Fruit fly (Drosophila melanogaster) whole organism, wandering third instar larva: Measurements from ENCODE around the gene Hr38.

ENCODE experiments used
- Abd-B ChIP-seq: fragments of >200 bp; optimal IDR thresholded peaks from 2 replicates; lab custom pipeline; 2017; ENCODE audit warnings: missing biosample characterization, missing genetic modification characterization
- CG32264 ChIP-seq: fragments of 200-800 bp; sonication (Bioruptor generic); optimal IDR thresholded peaks from 2 replicates; lab custom pipeline; 2016; ENCODE audit warnings: missing biosample characterization, missing genetic modification characterization
- CG9705 ChIP-seq: fragments of 200-800 bp; sonication (Bioruptor generic); optimal IDR thresholded peaks from 2 replicates; lab custom pipeline; 2018; ENCODE audit warnings: missing biosample characterization, mild to moderate bottlenecking, missing genetic modification characterization
- CrebA ChIP-seq: fragments of 200-800 bp; sonication (Bioruptor generic); optimal IDR thresholded peaks from 2 replicates; lab custom pipeline; 2016; ENCODE audit warnings: missing biosample characterization, mild to moderate bottlenecking, missing genetic modification characterization, borderline replicate concordance
- Dfd ChIP-seq: fragments of >200 bp; optimal IDR thresholded peaks from 2 replicates; lab custom pipeline; 2017; ENCODE audit warnings: missing biosample characterization, missing genetic modification characterization
- Dif ChIP-seq: fragments of 200-275, 200-300 bp; sonication (Bioruptor generic); optimal IDR thresholded peaks from 2 replicates; lab custom pipeline; 2018; ENCODE audit warnings: missing biosample characterization, missing genetic modification characterization; ENCODE audit not compliant: partially characterized antibody
- GATAd ChIP-seq: sonication (Bioruptor generic); optimal IDR thresholded peaks from 2 replicates; lab custom pipeline; 2016; ENCODE audit warnings: missing biosample characterization, missing genetic modification characterization
- HLH106 ChIP-seq: fragments of 200-800 bp; optimal IDR thresholded peaks from 3 replicates; lab custom pipeline; 2019; ENCODE audit warnings: missing biosample characterization, mild to moderate bottlenecking, missing genetic modification characterization, moderate library complexity
- Hnf4 ChIP-seq: fragments of 200-800 bp; sonication (Bioruptor generic); optimal IDR thresholded peaks from 2 replicates; lab custom pipeline; 2016; ENCODE audit warnings: missing biosample characterization, mild to moderate bottlenecking, missing genetic modification characterization
- Hr78 ChIP-seq: fragments of >200 bp; optimal IDR thresholded peaks from 2 replicates; lab custom pipeline; 2017; ENCODE audit warnings: missing biosample characterization, missing genetic modification characterization
- Hr83 ChIP-seq: fragments of 200-300 bp; sonication (Bioruptor generic); optimal IDR thresholded peaks from 2 replicates; lab custom pipeline; 2016; ENCODE audit warnings: missing biosample characterization, mild to moderate bottlenecking, missing genetic modification characterization, moderate library complexity; ENCODE audit not compliant: poor library complexity, severe bottlenecking
- Jra ChIP-seq: sonication (Bioruptor generic); optimal IDR thresholded peaks from 2 replicates; lab custom pipeline; 2016; ENCODE audit warnings: missing biosample characterization, missing genetic modification characterization
- Mio ChIP-seq: sonication (Bioruptor generic); optimal IDR thresholded peaks from 2 replicates; lab custom pipeline; 2016; ENCODE audit warnings: missing biosample characterization, missing genetic modification characterization
- Myc ChIP-seq: fragments of >200 bp; optimal IDR thresholded peaks from 2 replicates; lab custom pipeline; 2017
- N ChIP-seq: fragments of >200 bp; optimal IDR thresholded peaks from 2 replicates; lab custom pipeline; 2018; ENCODE audit warnings: missing biosample characterization, missing external identifiers, missing genetic modification characterization
- OdsH ChIP-seq: fragments of 200-800 bp; sonication (Bioruptor generic); optimal IDR thresholded peaks from 2 replicates; lab custom pipeline; 2016; ENCODE audit warnings: missing biosample characterization, mild to moderate bottlenecking, missing genetic modification characterization
- Rel ChIP-seq, 2 experiments: fragments of 200-800 bp; sonication (Bioruptor generic) in 1 of 2; optimal IDR thresholded peaks; 2 replicates in 1 of 2; 3 replicates in 1 of 2; lab custom pipeline; 2016 to 2019; ENCODE audit warnings: mild to moderate bottlenecking in 2 of 2, missing biosample characterization in 2 of 2, missing genetic modification characterization in 2 of 2, moderate library complexity in 1 of 2
- Sp1 ChIP-seq: fragments of 200-800 bp; sonication (Bioruptor generic); optimal IDR thresholded peaks from 3 replicates; lab custom pipeline; 2019; ENCODE audit warnings: missing biosample characterization, mild to moderate bottlenecking, missing genetic modification characterization, moderate library complexity
- Vsx2 ChIP-seq: fragments of 200-300, 225-300 bp; sonication (Bioruptor generic); optimal IDR thresholded peaks from 2 replicates; lab custom pipeline; 2018; ENCODE audit warnings: missing biosample characterization, missing genetic modification characterization; ENCODE audit not compliant: partially characterized antibody
- br ChIP-seq: fragments of 200-800 bp; sonication (Bioruptor generic); optimal IDR thresholded peaks from 2 replicates; lab custom pipeline; 2016; ENCODE audit warnings: missing biosample characterization, missing genetic modification characterization
- brk ChIP-seq: fragments of 200-800 bp; sonication (Bioruptor generic); optimal IDR thresholded peaks from 2 replicates; lab custom pipeline; 2016; ENCODE audit warnings: missing biosample characterization, mild to moderate bottlenecking, missing genetic modification characterization
- dl ChIP-seq, 2 experiments: fragments of 175-275, 200-275 bp in 1 of 2; fragments of 200-275 bp in 1 of 2; sonication (Bioruptor generic); optimal IDR thresholded peaks; lab custom pipeline; 2018; ENCODE audit warnings: mild to moderate bottlenecking in 2 of 2, missing biosample characterization in 2 of 2, missing genetic modification characterization in 2 of 2, moderate library complexity in 2 of 2; ENCODE audit not compliant: partially characterized antibody in 2 of 2, insufficient read depth in 1 of 2
- dmrt93B ChIP-seq: fragments of 200-800 bp; sonication (Bioruptor generic); optimal IDR thresholded peaks from 2 replicates; lab custom pipeline; 2018; ENCODE audit warnings: missing biosample characterization, mild to moderate bottlenecking, missing genetic modification characterization
- dsf ChIP-seq: sonication (Bioruptor generic); optimal IDR thresholded peaks from 2 replicates; lab custom pipeline; 2016; ENCODE audit warnings: missing biosample characterization, missing genetic modification characterization, borderline replicate concordance
- ey ChIP-seq: fragments of 200-800 bp; sonication (Bioruptor generic); optimal IDR thresholded peaks from 2 replicates; lab custom pipeline; 2016; ENCODE audit warnings: missing biosample characterization, missing genetic modification characterization
- foxo ChIP-seq, 2 experiments: fragments of 200-800 bp; sonication (Bioruptor generic); optimal IDR thresholded peaks; 2 replicates in 1 of 2; 3 replicates in 1 of 2; lab custom pipeline; 2016 to 2017; ENCODE audit warnings: missing biosample characterization in 2 of 2, missing genetic modification characterization in 2 of 2
- fru ChIP-seq: fragments of 200-800 bp; sonication (Bioruptor generic); optimal IDR thresholded peaks from 3 replicates; lab custom pipeline; 2016; ENCODE audit warnings: missing biosample characterization, mild to moderate bottlenecking, missing genetic modification characterization
- h ChIP-seq: fragments of 200-800 bp; sonication (Bioruptor generic); optimal IDR thresholded peaks from 3 replicates; lab custom pipeline; 2016; ENCODE audit warnings: missing biosample characterization, mild to moderate bottlenecking, missing genetic modification characterization
- jim ChIP-seq: fragments of 175-275, 200-325 bp; sonication (Bioruptor generic); optimal IDR thresholded peaks from 2 replicates; lab custom pipeline; 2016; ENCODE audit warnings: missing biosample characterization, mild to moderate bottlenecking, missing genetic modification characterization
- lola ChIP-seq: fragments of >200 bp; optimal IDR thresholded peaks from 2 replicates; lab custom pipeline; 2017; ENCODE audit warnings: missing biosample characterization, missing genetic modification characterization
- psq ChIP-seq: fragments of 200-800 bp; sonication (Bioruptor generic); optimal IDR thresholded peaks from 3 replicates; lab custom pipeline; 2017; ENCODE audit warnings: missing biosample characterization, mild to moderate bottlenecking, missing genetic modification characterization, moderate library complexity
- rgr ChIP-seq: fragments of 200-800 bp; sonication (Bioruptor generic); optimal IDR thresholded peaks from 3 replicates; lab custom pipeline; 2016; ENCODE audit warnings: missing biosample characterization, mild to moderate bottlenecking, missing genetic modification characterization
- sage ChIP-seq: fragments of 200-800 bp; sonication (Bioruptor generic); optimal IDR thresholded peaks from 2 replicates; lab custom pipeline; 2016; ENCODE audit warnings: missing biosample characterization, mild to moderate bottlenecking, missing genetic modification characterization
- sv ChIP-seq: fragments of 200-800 bp; sonication (Bioruptor generic); optimal IDR thresholded peaks from 3 replicates; lab custom pipeline; 2016; ENCODE audit warnings: missing biosample characterization, missing genetic modification characterization
- tai ChIP-seq: sonication (Bioruptor generic); optimal IDR thresholded peaks from 2 replicates; lab custom pipeline; 2016; ENCODE audit warnings: missing biosample characterization, missing genetic modification characterization
- woc ChIP-seq: sonication (Bioruptor generic); optimal IDR thresholded peaks from 2 replicates; lab custom pipeline; 2016; ENCODE audit warnings: missing biosample characterization, mild to moderate bottlenecking, missing genetic modification characterization

Hr38 gene

dm6 chr2L:20758847-20759465 is 44.6 kb upstream of the Hr38 start:
- peak; percentile 27 for TF ChIP-seq Hr78 (GFP tag; lab: Kevin White, UChicago)
- peak; percentile 79 for TF ChIP-seq h (GFP tag; lab: Kevin White, UChicago)
- no peak for TF ChIP-seq Dif (GFP tag; lab: Kevin White, UChicago)
- no peak for TF ChIP-seq Rel (GFP tag; optimal IDR thresholded peaks at IDR 0.05; lab: Kevin White, UChicago)
- TF ChIP-seq Rel (tag; optimal IDR thresholded peaks at IDR 0.05; lab: Kevin White, UChicago) = peak; percentile 4
- no peak for TF ChIP-seq Hr83
- peak; percentile 81 for TF ChIP-seq HLH106 (tag; lab: Kevin White, UChicago)
- peak; percentile 75 for TF ChIP-seq rgr
- TF ChIP-seq psq (GFP tag; lab: Kevin White, UChicago) = peak; percentile 54
- peak; percentile 38 for TF ChIP-seq CG32264 (GFP tag; lab: Kevin White, UChicago)
- no peak for TF ChIP-seq dsf (GFP tag; lab: Kevin White, UChicago)
- peak; percentile 29 for TF ChIP-seq dmrt93B (GFP tag; lab: Kevin White, UChicago)
- TF ChIP-seq foxo (GFP tag; optimal IDR thresholded peaks at IDR 0.05; lab: Kevin White, UChicago) = peak; percentile 20 to 76
- peak; percentile 34 for TF ChIP-seq woc (GFP tag; lab: Kevin White, UChicago)
- TF ChIP-seq sv (GFP tag; lab: Kevin White, UChicago) = peak; percentile 60
- no peak for TF ChIP-seq lola (GFP tag; lab: Kevin White, UChicago)
- TF ChIP-seq Abd-B (GFP tag; lab: Kevin White, UChicago) = no peak
- peak; percentile 77 for TF ChIP-seq Sp1 (GFP tag; lab: Kevin White, UChicago)
- peak; percentile 81 for TF ChIP-seq fru (GFP tag; lab: Kevin White, UChicago)
- TF ChIP-seq brk = no peak
- TF ChIP-seq CG9705 (GFP tag; lab: Kevin White, UChicago) = peak; percentile 50
- peak; percentile 63 for TF ChIP-seq Hnf4 (GFP tag; lab: Kevin White, UChicago)
- no peak for TF ChIP-seq tai (GFP tag; lab: Kevin White, UChicago)
- TF ChIP-seq br (GFP tag; lab: Kevin White, UChicago) = peak; percentile 56
- TF ChIP-seq OdsH (GFP tag; lab: Kevin White, UChicago) = peak; percentile 75
- TF ChIP-seq ey (GFP tag; lab: Kevin White, UChicago) = peak; percentile 71
- TF ChIP-seq GATAd = no peak

- TF ChIP-seq HLH106 (tag; lab: Kevin White, UChicago) (no peak), Mio (GFP tag; lab: Kevin White, UChicago) (no peak), lola (GFP tag; lab: Kevin White, UChicago) (no peak), sv (GFP tag; lab: Kevin White, UChicago) (no peak), Rel (GFP tag; optimal IDR thresholded peaks at IDR 0.05; lab: Kevin White, UChicago) (no peak), Rel (tag; optimal IDR thresholded peaks at IDR 0.05; lab: Kevin White, UChicago) (no peak), psq (GFP tag; lab: Kevin White, UChicago) (no peak), Hr78 (GFP tag; lab: Kevin White, UChicago) (no peak), dmrt93B (GFP tag; lab: Kevin White, UChicago) (no peak), Vsx2 (GFP tag; lab: Kevin White, UChicago) (no peak), dsf (GFP tag; lab: Kevin White, UChicago) (no peak), Hnf4 (GFP tag; lab: Kevin White, UChicago) (no peak), OdsH (GFP tag; lab: Kevin White, UChicago) (no peak), br (GFP tag; lab: Kevin White, UChicago) (peak; percentile 6), dl (GFP tag; optimal IDR thresholded peaks at IDR 0.05; lab: Kevin White, UChicago; ENCODE audit: insufficient read depth in 1 of 2, partially characterized antibody in 2 of 2) (no peak), jim (GFP tag; lab: Kevin White, UChicago) (peak; percentile 58), sage (GFP tag; lab: Kevin White, UChicago) (no peak), woc (GFP tag; lab: Kevin White, UChicago) (no peak), CG9705 (GFP tag; lab: Kevin White, UChicago) (no peak), Dfd (no peak), Myc (no peak), Jra (no peak), ey (GFP tag; lab: Kevin White, UChicago) (no peak), Abd-B (GFP tag; lab: Kevin White, UChicago) (no peak), Sp1 (GFP tag; lab: Kevin White, UChicago) (peak; percentile 13), CrebA (GFP tag; lab: Kevin White, UChicago) (no peak), brk (no peak), Hr83 (no peak), Dif (GFP tag; lab: Kevin White, UChicago) (no peak), foxo (GFP tag; optimal IDR thresholded peaks at IDR 0.05; lab: Kevin White, UChicago) (no peak), N (GFP tag; lab: Kevin White, UChicago) (no peak), rgr (peak; percentile 21), h (GFP tag; lab: Kevin White, UChicago) (peak; percentile 6)
- TF ChIP-seq, all 38 proteins: peak for 5
These were observed 43.9 kb upstream of the Hr38 start for dm6 chr2L:20758188-20758846.
